Worm (Caenorhabditis elegans) whole organism, early embryonic: ENCODE measurements around the gene C02F5.10.

Experiments used
- B0310.2 ChIP-seq: sonication (generic microtip); optimal IDR thresholded peaks from 2 replicates; lab custom pipeline; 2016; ENCODE audit warnings: mild to moderate bottlenecking, missing genetic modification characterization, missing compliant biosample characterization
- F13C5.2 ChIP-seq: sonication (generic microtip); optimal IDR thresholded peaks from 2 replicates; lab custom pipeline; 2017; ENCODE audit warnings: mild to moderate bottlenecking, missing genetic modification characterization, inconsistent platforms, missing compliant biosample characterization
- aly-1 ChIP-seq: sonication (generic microtip); optimal IDR thresholded peaks from 2 replicates; lab custom pipeline; 2016; ENCODE audit warnings: missing genetic modification characterization, missing compliant biosample characterization
- ama-1 ChIP-seq: fragments of 150-350 bp; optimal IDR thresholded peaks from 2 replicates; lab custom pipeline; 2014
- ceh-13 ChIP-seq: fragments of 200-800 bp; sonication (Bioruptor generic); optimal IDR thresholded peaks from 2 replicates; lab custom pipeline; 2018; ENCODE audit warnings: mild to moderate bottlenecking, missing genetic modification characterization, missing compliant biosample characterization
- ceh-36 ChIP-seq: sonication (generic microtip); optimal IDR thresholded peaks from 2 replicates; lab custom pipeline; 2016; ENCODE audit warnings: missing genetic modification characterization, inconsistent platforms, missing compliant biosample characterization
- ets-7 ChIP-seq: sonication (generic microtip); optimal IDR thresholded peaks from 2 replicates; lab custom pipeline; 2016; ENCODE audit warnings: missing genotype, missing genetic modification characterization, missing compliant biosample characterization
- flt-1 ChIP-seq: fragments of 200-800 bp; sonication (Bioruptor generic); IDR thresholded peaks from 2 replicates; pipeline ENCODE4 v1.3.6; 2022; ENCODE audit warnings: missing genetic modification characterization, missing compliant biosample characterization
- hmbx-1 ChIP-seq: sonication (generic microtip); optimal IDR thresholded peaks from 2 replicates; lab custom pipeline; 2016; ENCODE audit warnings: mild to moderate bottlenecking, missing genetic modification characterization, missing compliant biosample characterization
- hmg-4 ChIP-seq: fragments of 200-800 bp; sonication (Bioruptor generic); optimal IDR thresholded peaks from 2 replicates; lab custom pipeline; 2018; ENCODE audit warnings: mild to moderate bottlenecking, missing genetic modification characterization, missing compliant biosample characterization
- hnd-1 ChIP-seq: sonication (generic microtip); optimal IDR thresholded peaks from 2 replicates; lab custom pipeline; 2016; ENCODE audit warnings: missing genetic modification characterization, missing compliant biosample characterization
- pes-1 ChIP-seq: fragments of 200-800 bp; sonication (Bioruptor generic); IDR thresholded peaks from 2 replicates; pipeline ENCODE4 v1.3.6; 2022; ENCODE audit warnings: missing genetic modification reagents, missing genetic modification characterization, missing compliant biosample characterization
- scrt-1 ChIP-seq: fragments of 200-800 bp; sonication (Bioruptor generic); IDR thresholded peaks from 2 replicates; pipeline ENCODE4 v1.3.6; 2022; ENCODE audit warnings: missing genetic modification characterization, missing compliant biosample characterization
- sea-1 ChIP-seq: fragments of 200-800 bp; sonication (Bioruptor generic); conservative IDR thresholded peaks from 2 replicates; pipeline ENCODE4 v1.3.6; 2022; ENCODE audit warnings: missing genetic modification characterization, missing compliant biosample characterization
- tbx-11 ChIP-seq: fragments of 200-800 bp; sonication (Bioruptor generic); IDR thresholded peaks from 2 replicates; pipeline ENCODE4 v1.3.6; 2022; ENCODE audit warnings: missing genetic modification characterization, missing compliant biosample characterization
- tbx-37 ChIP-seq: fragments of 200-800 bp; sonication (Bioruptor generic); conservative IDR thresholded peaks from 2 replicates; pipeline ENCODE4 v1.3.6; 2022; ENCODE audit warnings: missing genetic modification reagents, missing genetic modification characterization, missing compliant biosample characterization
- tra-4 ChIP-seq: sonication (generic microtip); optimal IDR thresholded peaks from 2 replicates; lab custom pipeline; 2017; ENCODE audit warnings: missing genetic modification characterization, missing compliant biosample characterization

The C02F5.10 gene

DNA sequence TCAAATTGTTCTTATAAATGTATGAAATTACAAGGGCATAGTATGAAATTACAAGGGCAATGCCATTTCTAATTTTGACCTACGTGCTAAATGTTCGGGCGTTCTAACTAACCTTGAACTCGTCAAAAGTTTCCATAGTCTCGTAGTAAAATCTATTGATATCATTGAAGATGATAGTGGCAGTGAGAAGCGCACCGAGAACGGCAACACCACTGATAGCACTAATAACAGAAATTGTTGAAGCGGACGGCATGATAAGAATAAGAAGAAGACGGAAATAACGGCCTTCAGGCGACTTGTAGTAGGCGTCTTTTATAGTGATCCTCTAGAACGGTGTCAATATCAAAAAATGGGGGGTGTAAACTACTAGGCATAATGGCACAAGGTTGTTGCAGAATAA lies 14.1 kb upstream of the C02F5.10 start, which contains the start of gene col-91:
col-91 (minus strand) TSS at position 288 of the 400 bp plus-strand sequence.
- TF ChIP-seq scrt-1 (GFP tag; lab: Robert Waterston, UW) (no peak), B0310.2 (tag; lab: Kevin White, UChicago) (no peak), sea-1 (no peak), flt-1 (GFP tag; lab: Robert Waterston, UW) (no peak), ets-7 (tag; lab: Kevin White, UChicago) (no peak), ceh-13 (GFP tag; lab: Kevin White, UChicago) (no peak), pes-1 (GFP tag; lab: Robert Waterston, UW) (no peak), tbx-11 (GFP tag; lab: Robert Waterston, UW) (no peak), tra-4 (tag; lab: Kevin White, UChicago) (no peak), aly-1 (tag; lab: Kevin White, UChicago) (no peak)

DNA sequence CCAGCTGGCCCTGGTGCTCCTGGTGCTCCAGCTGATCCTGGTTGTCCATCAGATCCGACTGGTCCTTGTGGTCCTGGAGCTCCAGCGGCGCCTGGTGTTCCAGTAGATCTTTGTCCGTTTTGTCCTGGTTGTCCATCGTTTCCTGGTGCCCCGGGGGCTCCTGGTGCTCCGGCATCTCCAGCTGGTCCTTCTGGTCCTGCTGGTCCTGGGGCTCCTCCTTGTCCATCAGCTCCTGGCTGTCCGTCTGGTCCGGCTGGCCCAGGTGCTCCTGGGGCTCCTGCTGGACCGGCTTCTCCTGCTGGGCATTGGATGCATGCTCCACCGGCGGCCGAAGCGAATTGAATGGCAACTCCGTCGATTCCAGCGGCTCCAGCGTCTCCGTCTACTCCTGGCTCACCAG lies 13.3 kb upstream of the C02F5.10 start:
- TF ChIP-seq hmg-4 (GFP tag; lab: Kevin White, UChicago) (no peak), F13C5.2 (tag; lab: Kevin White, UChicago) (no peak), tra-4 (tag; lab: Kevin White, UChicago) (no peak), flt-1 (GFP tag; lab: Robert Waterston, UW) (no peak), hnd-1 (no peak), B0310.2 (tag; lab: Kevin White, UChicago) (no peak), pes-1 (GFP tag; lab: Robert Waterston, UW) (no peak), ceh-13 (GFP tag; lab: Kevin White, UChicago) (no peak), hmbx-1 (no peak), tbx-37 (no peak), ets-7 (tag; lab: Kevin White, UChicago) (no peak), ama-1 (no peak), ceh-36 (tag; lab: Kevin White, UChicago) (no peak), scrt-1 (GFP tag; lab: Robert Waterston, UW) (no peak), tbx-11 (GFP tag; lab: Robert Waterston, UW) (no peak), sea-1 (no peak)

DNA sequence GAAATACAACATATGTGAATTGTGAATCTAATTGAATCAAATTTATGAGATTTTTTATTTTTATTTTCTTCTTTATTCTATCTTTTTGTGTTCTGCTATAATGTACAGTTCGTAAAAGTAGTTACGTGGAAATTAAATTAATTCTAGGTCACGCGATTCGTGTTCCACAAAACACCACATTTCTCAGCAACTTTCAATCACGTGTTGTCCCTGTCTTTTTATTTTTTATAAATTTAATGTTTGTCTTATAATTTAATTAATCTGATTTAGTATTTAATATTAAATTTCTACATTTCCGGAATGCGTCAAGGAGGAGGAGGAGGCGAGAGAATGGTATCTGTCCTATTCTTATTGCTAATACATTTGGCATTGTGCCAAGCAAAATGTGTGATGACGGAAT lies 8.8 kb upstream of the C02F5.10 start, which contains the start of gene ncr-2:
ncr-2 (plus strand) TSS at position 301 of the 400 bp plus-strand sequence.
- TF ChIP-seq ceh-36 (tag; lab: Kevin White, UChicago) (no peak), ama-1 (no peak), B0310.2 (tag; lab: Kevin White, UChicago) (no peak), flt-1 (GFP tag; lab: Robert Waterston, UW) (no peak), ceh-13 (GFP tag; lab: Kevin White, UChicago) (no peak), sea-1 (no peak), F13C5.2 (tag; lab: Kevin White, UChicago) (no peak), tbx-37 (no peak), hmbx-1 (no peak), pes-1 (GFP tag; lab: Robert Waterston, UW) (no peak), hmg-4 (GFP tag; lab: Kevin White, UChicago) (no peak), tra-4 (tag; lab: Kevin White, UChicago) (no peak), ets-7 (tag; lab: Kevin White, UChicago) (no peak), hnd-1 (no peak), scrt-1 (GFP tag; lab: Robert Waterston, UW) (no peak), aly-1 (tag; lab: Kevin White, UChicago) (no peak), tbx-11 (GFP tag; lab: Robert Waterston, UW) (no peak)

DNA sequence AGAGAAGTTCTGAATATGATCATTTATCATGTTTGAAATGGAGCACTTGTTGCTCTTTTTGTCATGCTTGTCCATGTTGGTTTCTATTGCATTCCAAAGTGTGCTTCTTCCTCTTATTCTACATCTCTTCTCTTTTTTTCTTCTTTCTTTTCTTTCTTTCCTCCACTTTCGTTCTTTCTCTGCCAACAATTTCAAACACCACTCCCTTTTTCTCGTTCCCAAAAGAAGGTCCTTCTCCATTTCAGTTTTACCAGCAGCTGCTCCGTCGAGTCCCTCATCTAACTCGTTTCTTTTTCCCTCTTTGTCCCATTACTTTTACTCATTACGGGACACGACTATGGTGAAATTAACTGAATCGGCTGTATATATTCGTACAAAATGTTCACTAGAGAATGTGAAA lies 5.7 kb upstream of the C02F5.10 start, which contains the start of gene F09G8.5:
F09G8.5 (plus strand) TSS at position 38 of the 400 bp plus-strand sequence.
- TF ChIP-seq hnd-1, result no peak
- TF ChIP-seq B0310.2 (tag; lab: Kevin White, UChicago), result no peak
- TF ChIP-seq F13C5.2 (tag; lab: Kevin White, UChicago), result no peak
- no peak for TF ChIP-seq flt-1 (GFP tag; lab: Robert Waterston, UW)
- TF ChIP-seq ceh-13 (GFP tag; lab: Kevin White, UChicago), result no peak
- no peak for TF ChIP-seq aly-1 (tag; lab: Kevin White, UChicago)
- TF ChIP-seq tra-4 (tag; lab: Kevin White, UChicago), result no peak
- TF ChIP-seq ceh-36 (tag; lab: Kevin White, UChicago), result no peak
- no peak for TF ChIP-seq tbx-37
- no peak for TF ChIP-seq hmg-4 (GFP tag; lab: Kevin White, UChicago)
- TF ChIP-seq ets-7 (tag; lab: Kevin White, UChicago), result no peak
- no peak for TF ChIP-seq tbx-11 (GFP tag; lab: Robert Waterston, UW)
- TF ChIP-seq hmbx-1, result no peak
- no peak for TF ChIP-seq ama-1
- TF ChIP-seq pes-1 (GFP tag; lab: Robert Waterston, UW), result no peak

DNA sequence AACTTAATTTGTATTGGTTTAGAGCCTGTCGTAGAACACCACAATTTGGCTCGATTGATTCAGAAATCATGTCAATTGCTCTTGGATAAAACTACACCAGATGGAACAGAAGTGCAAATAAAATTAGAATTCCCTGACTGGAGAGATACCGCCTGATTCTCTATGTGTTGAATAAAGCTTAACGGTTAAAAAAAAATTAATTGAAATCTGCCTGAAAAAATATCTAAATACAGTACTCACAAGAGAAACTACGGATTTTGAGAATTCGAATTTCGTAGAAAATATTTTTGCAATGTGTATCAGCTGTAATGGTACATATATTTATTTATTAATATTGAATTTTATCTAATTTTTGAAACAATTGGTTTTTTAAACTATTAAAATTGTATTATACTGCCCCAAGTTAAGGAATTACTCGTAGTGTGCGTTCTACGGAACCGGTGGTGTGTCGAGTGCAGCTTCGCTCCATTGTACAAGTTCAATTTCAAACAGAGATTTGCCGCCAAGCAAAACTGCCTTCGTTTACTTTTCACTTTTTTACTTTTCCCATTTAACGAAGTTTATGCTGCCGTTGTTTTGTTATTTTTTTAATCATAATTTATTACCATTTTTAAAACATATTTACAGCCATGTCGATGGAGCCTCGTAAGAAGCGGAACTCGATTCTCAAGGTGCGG lies 864 bp upstream of the C02F5.10 start, which contains the start of gene knl-1:
knl-1 (plus strand) TSS at position 626 of the 677 bp plus-strand sequence.
- TF ChIP-seq hmg-4 (GFP tag; lab: Kevin White, UChicago) (peak; percentile 54), ama-1 (no peak), tra-4 (tag; lab: Kevin White, UChicago) (no peak), F13C5.2 (tag; lab: Kevin White, UChicago) (peak; percentile 51)

DNA sequence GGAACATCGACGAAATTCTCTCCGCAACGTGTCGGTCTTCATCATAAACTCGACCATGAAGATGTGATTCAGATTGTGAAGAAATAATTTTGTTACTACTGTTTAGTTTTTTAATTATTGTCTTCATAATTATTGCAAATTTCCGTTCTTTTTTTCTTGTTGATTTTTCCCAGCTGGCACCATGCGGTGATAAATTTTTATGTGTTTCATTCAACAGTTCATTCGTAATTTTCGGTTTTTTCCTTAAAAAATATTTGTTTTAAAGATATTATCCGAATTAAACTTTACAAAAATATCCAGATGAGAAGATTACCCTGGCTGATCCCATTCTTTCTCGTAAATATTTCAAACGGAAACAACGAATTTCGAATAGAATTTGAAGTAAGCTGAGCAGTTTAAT lies 2.2 kb downstream of the C02F5.10 start, which contains the start of gene C02F5.13:
C02F5.13 (plus strand) TSS at position 301 of the 400 bp plus-strand sequence.
- TF ChIP-seq flt-1 (GFP tag; lab: Robert Waterston, UW) (no peak), hmg-4 (GFP tag; lab: Kevin White, UChicago) (no peak), sea-1 (no peak), scrt-1 (GFP tag; lab: Robert Waterston, UW) (no peak)

DNA sequence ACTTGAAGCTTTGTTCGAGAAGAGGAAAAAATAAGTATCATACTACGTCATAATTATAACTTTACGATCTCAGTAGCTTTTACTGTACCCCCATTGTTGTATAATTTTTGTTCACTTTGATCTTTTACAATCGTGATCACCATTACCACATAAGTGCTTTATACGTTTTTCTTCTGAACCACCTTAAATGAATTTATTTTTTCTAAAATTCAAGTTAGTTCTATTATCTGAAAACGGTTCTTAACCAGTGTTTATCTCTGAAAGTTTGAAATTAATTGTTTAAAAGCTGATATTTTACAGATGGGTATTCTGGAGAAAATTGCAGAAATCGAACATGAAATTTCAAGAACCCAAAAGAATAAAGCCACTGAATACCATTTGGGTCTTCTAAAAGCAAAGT lies 3.7 kb downstream of the C02F5.10 start, which contains the start of gene C02F5.3:
C02F5.3 (plus strand) TSS at position 301 of the 400 bp plus-strand sequence.
- TF ChIP-seq hmbx-1, result no peak
- TF ChIP-seq ceh-13 (GFP tag; lab: Kevin White, UChicago), result no peak
- TF ChIP-seq tbx-11 (GFP tag; lab: Robert Waterston, UW), result no peak
- no peak for TF ChIP-seq ets-7 (tag; lab: Kevin White, UChicago)
- TF ChIP-seq tbx-37, result no peak
- TF ChIP-seq pes-1 (GFP tag; lab: Robert Waterston, UW), result no peak
- no peak for TF ChIP-seq aly-1 (tag; lab: Kevin White, UChicago)
- TF ChIP-seq sea-1, result no peak
- no peak for TF ChIP-seq hnd-1
- TF ChIP-seq F13C5.2 (tag; lab: Kevin White, UChicago), result no peak
- no peak for TF ChIP-seq ceh-36 (tag; lab: Kevin White, UChicago)
- TF ChIP-seq scrt-1 (GFP tag; lab: Robert Waterston, UW), result no peak
- TF ChIP-seq flt-1 (GFP tag; lab: Robert Waterston, UW), result no peak
- no peak for TF ChIP-seq B0310.2 (tag; lab: Kevin White, UChicago)
- TF ChIP-seq ama-1, result no peak
- no peak for TF ChIP-seq hmg-4 (GFP tag; lab: Kevin White, UChicago)
- no peak for TF ChIP-seq tra-4 (tag; lab: Kevin White, UChicago)
